Fruit fly (Drosophila melanogaster): ENCODE data around the gene Jhbp4.
A peak's percentile ranks its signal among the peaks of the same experiment; 100 is the strongest.

Gene Jhbp4

dm6 chr3R:16005943-16006342, 37.4 kb upstream of the Jhbp4 start (continued):
- TF ChIP-seq CG5180 (GFP tag; optimal IDR thresholded peaks at IDR 0.05) (peak; percentile 41), Awh (GFP tag; IDR thresholded peaks at IDR 0.05) (peak; percentile 63; the same call in 1 of the 2 replicates), insv (GFP tag; optimal IDR thresholded peaks at IDR 0.05) (peak in 1 of 2 experiments; percentile 10), Elba2 (GFP tag; optimal IDR thresholded peaks at IDR 0.05) (no peak), CG3281 (GFP tag; optimal IDR thresholded peaks at IDR 0.05) (peak; percentile 55), nau (GFP tag; optimal IDR thresholded peaks at IDR 0.05) (peak; percentile 26), CG32772 (GFP tag; IDR thresholded peaks at IDR 0.05) (no peak), CG34224 (GFP tag; IDR thresholded peaks at IDR 0.05; ENCODE audit: partially characterized antibody) (no peak), en (GFP tag; optimal IDR thresholded peaks at IDR 0.05) (no peak), CG6765 (GFP tag; optimal IDR thresholded peaks at IDR 0.05) (peak; percentile 36), CG15514 (GFP tag; optimal IDR thresholded peaks at IDR 0.05) (peak; percentile 18), CG3838 (GFP tag; optimal IDR thresholded peaks at IDR 0.05) (no peak), Hr51 (GFP tag; optimal IDR thresholded peaks at IDR 0.05) (peak in 1 of 2 experiments; percentile 30), bab2 (GFP tag; optimal IDR thresholded peaks at IDR 0.05) (peak; percentile 55), CG1024 (GFP tag; IDR thresholded peaks at IDR 0.05) (no peak), CG12236 (GFP tag; optimal IDR thresholded peaks at IDR 0.05) (no peak), Lim3 (GFP tag; IDR thresholded peaks at IDR 0.05) (no peak), tap (tag; optimal IDR thresholded peaks at IDR 0.05) (peak; percentile 53), CkIIα-i1 (GFP tag; IDR thresholded peaks at IDR 0.05) (no peak), peb (GFP tag; IDR thresholded peaks at IDR 0.05) (no peak), ro (GFP tag; IDR thresholded peaks at IDR 0.05) (no peak), CG10209 (GFP tag; optimal IDR thresholded peaks at IDR 0.05) (peak; percentile 23), CG13296 (GFP tag; optimal IDR thresholded peaks at IDR 0.05) (peak; percentile 69), z (GFP tag; IDR thresholded peaks at IDR 0.05) (no peak), fd3F (GFP tag; optimal IDR thresholded peaks at IDR 0.05) (peak; percentile 47), CG11723 (GFP tag; optimal IDR thresholded peaks at IDR 0.05) (peak; percentile 52), CG9817 (tag; optimal IDR thresholded peaks at IDR 0.05) (peak; percentile 33), CG8944 (GFP tag; optimal IDR thresholded peaks at IDR 0.05) (no peak), lbe (GFP tag; optimal IDR thresholded peaks at IDR 0.05) (no peak), pum (GFP tag; optimal IDR thresholded peaks at IDR 0.05) (no peak), CG12071 (GFP tag; optimal IDR thresholded peaks at IDR 0.05) (peak; percentile 68), gem (tag; optimal IDR thresholded peaks at IDR 0.05) (peak; percentile 60), her (GFP tag; optimal IDR thresholded peaks at IDR 0.05) (no peak), CG7786 (GFP tag; optimal IDR thresholded peaks at IDR 0.05) (no peak), CG3065 (GFP tag; optimal IDR thresholded peaks at IDR 0.05) (no peak), CG31365 (tag; optimal IDR thresholded peaks at IDR 0.05) (peak; percentile 47), MTF-1 (GFP tag; optimal IDR thresholded peaks at IDR 0.05; ENCODE audit: borderline replicate concordance) (peak; percentile 75), CG4854 (GFP tag; optimal IDR thresholded peaks at IDR 0.05) (peak; percentile 28), fd96Cb (tag; optimal IDR thresholded peaks at IDR 0.05) (peak; percentile 20), dmrt11E (tag; optimal IDR thresholded peaks at IDR 0.05) (peak; percentile 37), lola (GFP tag; optimal IDR thresholded peaks at IDR 0.05) (no peak), nerfin-1 (tag; optimal IDR thresholded peaks at IDR 0.05) (peak; percentile 70), mld (GFP tag; IDR thresholded peaks at IDR 0.05; ENCODE audit: partially characterized antibody) (no peak), Sox102F (GFP tag; optimal IDR thresholded peaks at IDR 0.05) (peak; percentile 60), ap (GFP tag; IDR thresholded peaks at IDR 0.05) (no peak), CG6254 (GFP tag; optimal IDR thresholded peaks at IDR 0.05) (peak; percentile 41), CG15073 (GFP tag; optimal IDR thresholded peaks at IDR 0.05) (no peak), bigmax (GFP tag; optimal IDR thresholded peaks at IDR 0.05) (no peak), CG17912 (GFP tag; optimal IDR thresholded peaks at IDR 0.05) (peak; percentile 49), CG6791 (GFP tag; IDR thresholded peaks at IDR 0.05; ENCODE audit: partially characterized antibody) (no peak)
